Worm (Caenorhabditis elegans) whole organism, L1 larva: ENCODE data around the gene ZC513.14.

ENCODE experiments used
- C16A3.4 ChIP-seq: fragments of 150-350 bp; optimal IDR thresholded peaks from 2 replicates; lab custom pipeline; 2014; ENCODE audit warnings: missing biosample characterization, missing genetic modification characterization
- F16B12.6 ChIP-seq: fragments of 150-350 bp; optimal IDR thresholded peaks from 2 replicates; lab custom pipeline; 2014; ENCODE audit warnings: missing biosample characterization, missing genetic modification characterization
- aha-1 ChIP-seq: fragments of 150-350 bp; optimal IDR thresholded peaks from 2 replicates; lab custom pipeline; 2014; ENCODE audit warnings: missing biosample characterization, missing genetic modification characterization
- alr-1 ChIP-seq: fragments of 200-800 bp; sonication (Bioruptor generic); optimal IDR thresholded peaks from 2 replicates; lab custom pipeline; 2018; ENCODE audit warnings: borderline replicate concordance, mild to moderate bottlenecking, missing genetic modification characterization, missing compliant biosample characterization
- aly-2 ChIP-seq: fragments of 150-350 bp; optimal IDR thresholded peaks from 2 replicates; lab custom pipeline; 2014; ENCODE audit warnings: missing biosample characterization, missing genetic modification characterization
- ceh-8 ChIP-seq: fragments of 200-800 bp; sonication (Bioruptor generic); optimal IDR thresholded peaks from 2 replicates; lab custom pipeline; 2018; ENCODE audit warnings: mild to moderate bottlenecking, missing genetic modification characterization, moderate library complexity, missing compliant biosample characterization
- ceh-82 ChIP-seq, 3 experiments: fragments of 150-350 bp in 1 of 3; sonication (generic microtip) in 2 of 3; optimal IDR thresholded peaks; 2 replicates each; lab custom pipeline; 2014 to 2017; ENCODE audit warnings: missing biosample characterization in 3 of 3, missing genetic modification characterization in 3 of 3
- dpl-1 ChIP-seq, 3 experiments: fragments of 150-350 bp in 2 of 3; sonication (generic microtip) in 1 of 3; optimal IDR thresholded peaks; 2 replicates each; lab custom pipeline; 2014 to 2017; ENCODE audit warnings: missing biosample characterization in 3 of 3, missing genetic modification characterization in 3 of 3, missing genetic modification reagents in 3 of 3
- dsc-1 ChIP-seq: sonication (generic microtip); optimal IDR thresholded peaks from 2 replicates; lab custom pipeline; 2016; ENCODE audit warnings: mild to moderate bottlenecking, missing genetic modification characterization, missing compliant biosample characterization
- efl-1 ChIP-seq, 4 experiments: fragments of 150-350 bp; optimal IDR thresholded peaks in 3 of 4; peaks in 1 of 4; 1 replicate in 1 of 4; 2 replicates in 3 of 4; lab custom pipeline; 2014; ENCODE audit warnings: missing biosample characterization in 2 of 4, missing genetic modification characterization in 2 of 4, missing genetic modification reagents in 2 of 4
- efl-3 ChIP-seq: fragments of 200-800 bp; sonication (Bioruptor generic); optimal IDR thresholded peaks from 2 replicates; lab custom pipeline; 2018; ENCODE audit warnings: mild to moderate bottlenecking, missing genetic modification characterization, missing compliant biosample characterization
- egl-13 ChIP-seq: sonication (generic microtip); optimal IDR thresholded peaks from 2 replicates; lab custom pipeline; 2016; ENCODE audit warnings: missing genotype, missing genetic modification reagents, missing genetic modification characterization, missing compliant biosample characterization
- egl-27 ChIP-seq, 2 experiments: fragments of 150-350 bp in 1 of 2; sonication (generic microtip); optimal IDR thresholded peaks; 3 replicates each; lab custom pipeline; 2017 to 2018; ENCODE audit warnings: missing biosample characterization in 2 of 2, missing genetic modification characterization in 2 of 2, missing genetic modification reagents in 2 of 2
- elt-2 ChIP-seq: sonication (generic microtip); optimal IDR thresholded peaks from 2 replicates; lab custom pipeline; 2016; ENCODE audit warnings: missing genetic modification characterization, mild to moderate bottlenecking, inconsistent platforms, missing compliant biosample characterization, missing genetic modification reagents
- ets-5 ChIP-seq: fragments of 200-800 bp; sonication (Bioruptor generic); IDR thresholded peaks from 2 replicates; pipeline ENCODE4 v1.3.6; 2022; ENCODE audit warnings: missing genetic modification characterization, missing compliant biosample characterization
- fkh-4 ChIP-seq: sonication (generic microtip); optimal IDR thresholded peaks from 2 replicates; lab custom pipeline; 2016; ENCODE audit warnings: missing compliant biosample characterization, missing genetic modification characterization, borderline replicate concordance
- fkh-8 ChIP-seq: sonication (generic microtip); optimal IDR thresholded peaks from 2 replicates; lab custom pipeline; 2016; ENCODE audit warnings: mild to moderate bottlenecking, missing genetic modification characterization, missing compliant biosample characterization
- hlh-4 ChIP-seq: sonication (generic microtip); optimal IDR thresholded peaks from 2 replicates; lab custom pipeline; 2016; ENCODE audit warnings: mild to moderate bottlenecking, missing genetic modification characterization, missing compliant biosample characterization
- hpl-2 ChIP-seq: fragments of 150-350 bp; optimal IDR thresholded peaks from 2 replicates; lab custom pipeline; 2014; ENCODE audit warnings: missing biosample characterization, missing genetic modification reagents, missing genetic modification characterization
- irx-1 ChIP-seq: sonication (generic microtip); optimal IDR thresholded peaks from 2 replicates; lab custom pipeline; 2016; ENCODE audit warnings: missing genetic modification characterization, missing compliant biosample characterization
- isw-1 ChIP-seq: fragments of 200-800 bp; sonication (Bioruptor generic); IDR thresholded peaks from 2 replicates; pipeline ENCODE4 v1.3.6; 2022; ENCODE audit warnings: missing genetic modification characterization, missing compliant biosample characterization
- jun-1 ChIP-seq: fragments of 150-350 bp; optimal IDR thresholded peaks from 2 replicates; lab custom pipeline; 2014; ENCODE audit warnings: missing biosample characterization, missing genetic modification reagents, missing genetic modification characterization
- lin-13 ChIP-seq: fragments of 150-350 bp; optimal IDR thresholded peaks from 2 replicates; lab custom pipeline; 2014; ENCODE audit warnings: missing biosample characterization, missing genetic modification reagents, missing genetic modification characterization
- lin-15B ChIP-seq: fragments of 150-350 bp; sonication (generic microtip); optimal IDR thresholded peaks from 3 replicates; lab custom pipeline; 2014; ENCODE audit warnings: missing biosample characterization, missing genetic modification characterization
- lin-35 ChIP-seq, 2 experiments: fragments of 150-350 bp; optimal IDR thresholded peaks; 2 replicates each; lab custom pipeline; 2014; ENCODE audit warnings: missing biosample characterization in 2 of 2, missing genetic modification characterization in 2 of 2, missing genetic modification reagents in 2 of 2
- lin-39 ChIP-seq: fragments of 150-350 bp; optimal IDR thresholded peaks from 2 replicates; lab custom pipeline; 2014; ENCODE audit warnings: missing biosample characterization, missing genetic modification reagents, missing genetic modification characterization
- lsy-2 ChIP-seq, 2 experiments: fragments of 150-350 bp; optimal IDR thresholded peaks; 2 replicates each; lab custom pipeline; 2014; ENCODE audit warnings: missing biosample characterization in 2 of 2, missing genetic modification characterization in 2 of 2
- mdl-1 ChIP-seq, 2 experiments: fragments of 150-350 bp; optimal IDR thresholded peaks; 2 replicates each; lab custom pipeline; 2014 to 2017; ENCODE audit warnings: missing biosample characterization in 2 of 2, missing genetic modification characterization in 2 of 2, inconsistent platforms in 1 of 2
- mef-2 ChIP-seq: fragments of 150-350 bp; optimal IDR thresholded peaks from 2 replicates; lab custom pipeline; 2014; ENCODE audit warnings: missing biosample characterization, missing genetic modification characterization
- nhr-12 ChIP-seq: sonication (generic microtip); optimal IDR thresholded peaks from 2 replicates; lab custom pipeline; 2017; ENCODE audit warnings: missing biosample characterization, missing genetic modification characterization
- nhr-237 ChIP-seq: fragments of 150-350 bp; optimal IDR thresholded peaks from 2 replicates; lab custom pipeline; 2014; ENCODE audit warnings: missing biosample characterization, missing genetic modification characterization
- nhr-47 ChIP-seq: sonication (generic microtip); optimal IDR thresholded peaks from 2 replicates; lab custom pipeline; 2016; ENCODE audit warnings: mild to moderate bottlenecking, missing genetic modification characterization, moderate library complexity, missing compliant biosample characterization
- nhr-77 ChIP-seq: fragments of 150-350 bp; optimal IDR thresholded peaks from 2 replicates; lab custom pipeline; 2014; ENCODE audit warnings: missing biosample characterization, missing genetic modification characterization
- nhr-84 ChIP-seq: sonication (generic microtip); optimal IDR thresholded peaks from 2 replicates; lab custom pipeline; 2017; ENCODE audit warnings: missing biosample characterization, missing genetic modification characterization
- nhr-85 ChIP-seq: sonication (generic microtip); peaks from one replicate; lab custom pipeline; 2016; ENCODE audit warnings: missing genetic modification characterization, inconsistent platforms, missing compliant biosample characterization
- nhr-90 ChIP-seq: sonication (generic microtip); optimal IDR thresholded peaks from 2 replicates; lab custom pipeline; 2016; ENCODE audit warnings: mild to moderate bottlenecking, missing genetic modification characterization, missing compliant biosample characterization; ENCODE audit not compliant: poor library complexity
- pag-3 ChIP-seq: sonication (generic microtip); optimal IDR thresholded peaks from 2 replicates; lab custom pipeline; 2017; ENCODE audit warnings: missing genetic modification characterization, mild to moderate bottlenecking, missing compliant biosample characterization, antibody characterized with exemption, borderline replicate concordance; ENCODE audit not compliant: insufficient read depth
- skn-1 ChIP-seq: fragments of 150-350 bp; optimal IDR thresholded peaks from 2 replicates; lab custom pipeline; 2014; ENCODE audit warnings: missing biosample characterization, missing genetic modification characterization
- snpc-4 ChIP-seq: fragments of 150-350 bp; optimal IDR thresholded peaks from 2 replicates; lab custom pipeline; 2014; ENCODE audit warnings: missing biosample characterization, missing genetic modification characterization
- snu-23 ChIP-seq: sonication (generic microtip); optimal IDR thresholded peaks from 2 replicates; lab custom pipeline; 2016; ENCODE audit warnings: missing genetic modification characterization, missing compliant biosample characterization
- sup-37 ChIP-seq: fragments of 200-800 bp; sonication (Bioruptor generic); optimal IDR thresholded peaks from 2 replicates; lab custom pipeline; 2018; ENCODE audit warnings: mild to moderate bottlenecking, missing genetic modification characterization, missing compliant biosample characterization
- swsn-7 ChIP-seq: sonication (generic microtip); optimal IDR thresholded peaks from 2 replicates; lab custom pipeline; 2016; ENCODE audit warnings: missing genetic modification characterization, missing compliant biosample characterization
- unc-130 ChIP-seq: fragments of 150-350 bp; optimal IDR thresholded peaks from 2 replicates; lab custom pipeline; 2017; ENCODE audit warnings: missing biosample characterization, missing genetic modification characterization, inconsistent platforms
- unc-30 ChIP-seq: sonication (generic microtip); optimal IDR thresholded peaks from 2 replicates; lab custom pipeline; 2017; ENCODE audit warnings: missing biosample characterization, missing genetic modification characterization
- unc-98 ChIP-seq: fragments of 200-800 bp; sonication (Bioruptor generic); IDR thresholded peaks from 2 replicates; pipeline ENCODE4 v1.3.6; 2022; ENCODE audit warnings: missing genetic modification characterization, missing compliant biosample characterization
- xbp-1 ChIP-seq: sonication (generic microtip); optimal IDR thresholded peaks from 2 replicates; lab custom pipeline; 2016; ENCODE audit warnings: missing genetic modification characterization, missing compliant biosample characterization
- zag-1 ChIP-seq: fragments of 150-350 bp; optimal IDR thresholded peaks from 2 replicates; lab custom pipeline; 2014; ENCODE audit warnings: missing biosample characterization, missing genetic modification characterization
- zip-4 ChIP-seq: fragments of 200-800 bp; sonication (Bioruptor generic); optimal IDR thresholded peaks from 2 replicates; lab custom pipeline; 2018; ENCODE audit warnings: mild to moderate bottlenecking, missing genetic modification characterization, moderate library complexity, missing compliant biosample characterization
- ztf-11 ChIP-seq, 2 experiments: sonication (generic microtip); optimal IDR thresholded peaks; 2 replicates each; lab custom pipeline; 2016 to 2017; ENCODE audit warnings: missing genetic modification characterization in 2 of 2, missing biosample characterization in 1 of 2, missing compliant biosample characterization in 1 of 2
- ztf-4 ChIP-seq: fragments of 150-350 bp; optimal IDR thresholded peaks from 2 replicates; lab custom pipeline; 2014; ENCODE audit warnings: missing biosample characterization, missing genetic modification characterization

Gene ZC513.14

DNA sequence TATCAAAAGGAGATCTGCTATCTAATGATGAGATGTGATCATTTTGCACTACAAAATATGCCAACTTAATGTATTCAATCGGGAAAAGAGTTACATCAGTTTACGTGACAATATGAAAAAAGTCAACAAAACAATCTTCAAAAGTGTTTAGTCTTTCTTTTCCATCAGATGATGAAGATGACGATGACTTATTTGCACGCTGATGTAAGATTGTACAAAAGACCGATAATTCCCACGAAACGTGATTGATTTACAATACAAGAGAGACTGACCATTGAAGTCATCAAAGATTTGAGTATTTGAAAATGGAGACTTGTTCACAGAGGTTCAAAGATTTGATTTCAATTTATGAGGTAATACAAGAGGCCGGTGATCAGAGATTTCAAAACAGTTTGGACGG is 10.6 kb downstream of the ZC513.14 start (continued):
- TF ChIP-seq ceh-8 (GFP tag; lab: Kevin White, UChicago): no peak
- TF ChIP-seq ztf-4: no peak

DNA sequence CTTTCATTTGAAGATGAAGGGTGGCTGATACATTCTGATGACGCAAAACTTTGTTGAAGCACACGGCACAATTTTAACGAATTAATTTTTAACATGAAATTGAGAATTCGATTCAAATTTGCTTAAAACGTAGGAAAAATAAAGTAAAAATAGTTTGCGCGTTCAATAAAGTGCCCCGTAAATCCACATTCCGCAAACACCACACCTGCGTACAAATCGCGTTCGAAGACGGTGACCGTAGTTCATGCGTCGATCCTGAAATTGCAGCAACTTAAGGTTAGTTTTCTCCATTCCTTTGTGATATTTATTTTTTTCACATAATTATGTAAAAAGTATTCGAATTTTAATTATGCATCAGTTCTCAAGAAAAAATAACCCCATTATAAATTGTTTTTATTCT is 11.1 kb downstream of the ZC513.14 start, which contains the start of gene F43H9.3:
F43H9.3 (minus strand) TSS at position 189 of the 400 bp plus-strand sequence.
- peak; percentile 80 for TF ChIP-seq F16B12.6 (tag; lab: Kevin White, UChicago)
- TF ChIP-seq ztf-11 (tag; optimal IDR thresholded peaks at IDR 0.05; lab: Kevin White, UChicago): no peak
- no peak for TF ChIP-seq fkh-4
- TF ChIP-seq aha-1 (tag; lab: Kevin White, UChicago): no peak
- peak in 2 of 3 experiments; percentile 47 to 60 for TF ChIP-seq dpl-1 (GFP tag; optimal IDR thresholded peaks at IDR 0.05; lab: Kevin White, UChicago)
- TF ChIP-seq unc-98: no peak
- TF ChIP-seq alr-1 (tag; lab: Kevin White, UChicago): no peak
- peak; percentile 55 for TF ChIP-seq C16A3.4 (tag; lab: Kevin White, UChicago)
- TF ChIP-seq elt-2 (tag; lab: Kevin White, UChicago): no peak
- peak; percentile 28 to 95 for TF ChIP-seq lsy-2 (tag; optimal IDR thresholded peaks at IDR 0.05; lab: Kevin White, UChicago)
- no peak for TF ChIP-seq jun-1
- TF ChIP-seq nhr-90: no peak
- TF ChIP-seq hpl-2 (GFP tag; lab: Kevin White, UChicago): no peak
- no peak for TF ChIP-seq xbp-1 (tag; lab: Kevin White, UChicago)
- TF ChIP-seq ceh-82 (tag; optimal IDR thresholded peaks at IDR 0.05; lab: Kevin White, UChicago): no peak
- TF ChIP-seq ceh-8 (GFP tag; lab: Kevin White, UChicago): no peak
- no peak for TF ChIP-seq ztf-4
- TF ChIP-seq pag-3: no peak
- no peak for TF ChIP-seq fkh-8
- no peak for TF ChIP-seq nhr-85
- TF ChIP-seq unc-30 (tag; lab: Kevin White, UChicago): no peak
- no peak for TF ChIP-seq ets-5
- TF ChIP-seq lin-39 (tag; lab: Kevin White, UChicago): no peak
- peak; percentile 62 to 70 for TF ChIP-seq efl-1 (optimal IDR thresholded peaks at IDR 0.05; lab: Kevin White, UChicago)
- peak; percentile 61 to 79 for TF ChIP-seq efl-1 (GFP tag; optimal IDR thresholded peaks at IDR 0.05 in 1 of 2; lab: Kevin White, UChicago)
- no peak for TF ChIP-seq nhr-12 (tag; lab: Kevin White, UChicago)
- TF ChIP-seq lin-15B (tag; lab: Kevin White, UChicago): no peak
- no peak for TF ChIP-seq irx-1 (tag; lab: Kevin White, UChicago)
- TF ChIP-seq efl-3: no peak
- peak in 1 of 2 experiments; percentile 17 for TF ChIP-seq mdl-1 (tag; optimal IDR thresholded peaks at IDR 0.05; lab: Kevin White, UChicago)
- TF ChIP-seq snpc-4 (tag; lab: Kevin White, UChicago): no peak
- no peak for TF ChIP-seq zip-4
- no peak for TF ChIP-seq mef-2 (tag; lab: Kevin White, UChicago)
- TF ChIP-seq zag-1 (tag; lab: Kevin White, UChicago): no peak
- no peak for TF ChIP-seq aly-2 (tag; lab: Kevin White, UChicago)
- no peak for TF ChIP-seq egl-27 (tag; optimal IDR thresholded peaks at IDR 0.05; lab: Kevin White, UChicago)
- TF ChIP-seq unc-130 (tag; lab: Kevin White, UChicago): peak; percentile 28
- no peak for TF ChIP-seq swsn-7
- no peak for TF ChIP-seq nhr-77
- no peak for TF ChIP-seq nhr-237 (tag; lab: Kevin White, UChicago)
- TF ChIP-seq snu-23: peak; percentile 19
- TF ChIP-seq lin-35 (GFP tag; optimal IDR thresholded peaks at IDR 0.05; lab: Kevin White, UChicago): peak; percentile 29 to 58
- TF ChIP-seq nhr-47 (tag; lab: Kevin White, UChicago): no peak
- TF ChIP-seq sup-37: no peak
- no peak for TF ChIP-seq egl-13 (tag; lab: Kevin White, UChicago)
- no peak for TF ChIP-seq nhr-84
- no peak for TF ChIP-seq skn-1
- TF ChIP-seq isw-1 (GFP tag; lab: Robert Waterston, UW): no peak
- TF ChIP-seq hlh-4 (tag; lab: Kevin White, UChicago): no peak
- no peak for TF ChIP-seq lin-13 (GFP tag; lab: Kevin White, UChicago)
- TF ChIP-seq dsc-1 (tag; lab: Kevin White, UChicago): no peak
